Fruit fly (Drosophila melanogaster): ENCODE measurements around the gene CG13949.

CG13949 gene

DNA sequence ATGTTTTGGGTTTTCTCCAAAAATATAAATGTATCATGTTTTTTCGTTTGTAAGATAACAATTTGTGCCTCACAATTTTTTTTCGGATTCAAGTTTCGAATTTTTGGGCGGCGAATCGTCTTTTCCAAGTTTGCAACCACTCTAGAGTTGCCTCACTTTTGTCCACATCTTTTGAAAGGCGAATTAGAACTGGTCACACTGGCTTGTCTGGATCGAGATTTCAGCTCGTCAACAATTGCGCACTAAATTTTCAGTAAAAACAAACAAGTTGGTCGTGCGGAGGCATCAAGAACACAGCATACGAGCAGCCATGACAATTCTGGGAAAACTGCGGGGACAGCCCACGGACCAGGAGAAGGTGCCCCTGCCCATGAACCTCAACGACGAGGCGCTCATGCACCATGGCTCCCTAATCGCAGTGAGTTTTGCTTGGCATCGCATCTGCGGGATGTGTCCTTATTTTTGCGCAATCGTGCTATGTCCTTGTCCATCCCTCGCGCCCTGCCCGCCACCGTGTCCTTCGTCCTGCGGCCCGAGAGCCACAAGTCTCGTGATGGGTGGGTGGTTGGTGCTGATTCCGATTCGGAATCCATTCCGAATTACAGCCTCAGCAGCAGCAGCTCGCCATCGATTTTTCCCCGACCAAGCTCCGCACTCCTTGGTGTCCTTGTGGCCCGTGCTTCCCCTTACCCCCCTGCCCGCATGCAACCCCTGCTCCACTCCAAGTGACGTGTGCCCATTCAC, 33.7 kb upstream of the CG13949 start, which contains the start of gene CG3662:
Gene CG3662 (plus strand): TSS at position 48 of the 744 bp plus-strand sequence.
- TF ChIP-seq bab1 (GFP tag; optimal IDR thresholded peaks at IDR 0.05) (peak; percentile 68), CG33017 (tag; optimal IDR thresholded peaks at IDR 0.05) (peak; percentile 14), Mnt (GFP tag; optimal IDR thresholded peaks at IDR 0.05) (peak; percentile 30), Crg-1 (GFP tag; optimal IDR thresholded peaks at IDR 0.05) (peak; percentile 10), CG7101 (tag; optimal IDR thresholded peaks at IDR 0.05) (peak; percentile 37), Hr96 (GFP tag; optimal IDR thresholded peaks at IDR 0.05) (peak; percentile 9), CG14711 (tag; optimal IDR thresholded peaks at IDR 0.05) (peak; percentile 97), CG5204 (GFP tag; optimal IDR thresholded peaks at IDR 0.05) (no peak), CG1620 (GFP tag; optimal IDR thresholded peaks at IDR 0.05) (no peak), ovo (GFP tag; optimal IDR thresholded peaks at IDR 0.05) (no peak), CG12768 (GFP tag; optimal IDR thresholded peaks at IDR 0.05) (peak; percentile 20), CG11617 (GFP tag; optimal IDR thresholded peaks at IDR 0.05) (peak; percentile 4)

DNA sequence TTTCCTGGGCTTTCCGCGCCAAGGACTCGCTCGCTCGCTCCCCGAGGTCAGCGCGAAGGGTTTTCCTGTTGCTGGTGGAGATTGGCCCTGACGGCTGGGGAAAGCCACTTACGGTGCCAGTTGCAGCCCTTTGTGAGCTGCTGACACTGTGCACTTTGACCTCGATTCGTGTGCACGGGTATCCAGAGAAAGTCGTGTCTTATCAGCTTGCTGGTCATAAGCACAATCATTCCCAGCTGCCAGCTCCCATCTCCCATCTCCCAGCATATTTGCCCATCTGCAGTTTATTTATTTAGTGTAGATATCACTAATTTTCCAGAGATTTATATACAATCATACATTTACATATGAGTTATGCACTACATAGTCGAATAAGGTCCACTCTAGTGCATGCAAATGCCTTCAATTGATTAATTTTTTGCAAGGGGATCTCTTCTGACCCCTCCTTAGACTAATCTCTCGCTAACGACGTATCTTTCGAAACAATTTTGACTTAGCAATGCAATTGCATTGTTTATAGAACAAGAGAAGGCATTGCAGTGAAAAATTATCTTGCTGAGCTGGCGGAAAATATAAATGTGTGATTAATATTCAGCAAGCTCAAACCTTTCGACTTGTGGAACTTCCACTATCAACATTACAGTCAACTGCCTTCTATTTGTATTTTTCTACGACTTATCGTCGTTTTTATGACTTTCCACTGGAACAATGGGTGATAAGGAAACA, 33.0 kb upstream of the CG13949 start:
- TF ChIP-seq bab1 (GFP tag; optimal IDR thresholded peaks at IDR 0.05) (no peak), CG5204 (GFP tag; optimal IDR thresholded peaks at IDR 0.05) (no peak), Mnt (GFP tag; optimal IDR thresholded peaks at IDR 0.05) (no peak), Crg-1 (GFP tag; optimal IDR thresholded peaks at IDR 0.05) (peak; percentile 16), cnc (optimal IDR thresholded peaks at IDR 0.05) (no peak), CG7101 (tag; optimal IDR thresholded peaks at IDR 0.05) (peak; percentile 4), kay (GFP tag; ENCODE audit: borderline replicate concordance) (no peak), pad (GFP tag; optimal IDR thresholded peaks at IDR 0.05) (no peak), ovo (GFP tag; optimal IDR thresholded peaks at IDR 0.05) (no peak), Clk (GFP tag; optimal IDR thresholded peaks at IDR 0.05) (no peak), CG12768 (GFP tag; optimal IDR thresholded peaks at IDR 0.05) (no peak), CG7045 (GFP tag; optimal IDR thresholded peaks at IDR 0.05) (no peak), CG14711 (tag; optimal IDR thresholded peaks at IDR 0.05) (no peak), CG33017 (tag; optimal IDR thresholded peaks at IDR 0.05) (no peak), CG11617 (GFP tag; optimal IDR thresholded peaks at IDR 0.05) (no peak), CG1620 (GFP tag; optimal IDR thresholded peaks at IDR 0.05) (no peak), cic (GFP tag; optimal IDR thresholded peaks at IDR 0.05) (peak; percentile 21), tj (GFP tag; optimal IDR thresholded peaks at IDR 0.05) (peak; percentile 93), Hr96 (GFP tag; optimal IDR thresholded peaks at IDR 0.05) (no peak), toe (GFP tag; optimal IDR thresholded peaks at IDR 0.05) (no peak)

- TF ChIP-seq cnc (optimal IDR thresholded peaks at IDR 0.05) (no peak), CG14711 (tag; optimal IDR thresholded peaks at IDR 0.05) (peak; percentile 83), CG5204 (GFP tag; optimal IDR thresholded peaks at IDR 0.05) (no peak), kay (GFP tag; ENCODE audit: borderline replicate concordance) (no peak), CG11617 (GFP tag; optimal IDR thresholded peaks at IDR 0.05) (peak; percentile 43), tj (GFP tag; optimal IDR thresholded peaks at IDR 0.05) (peak; percentile 86), CG1620 (GFP tag; optimal IDR thresholded peaks at IDR 0.05) (peak; percentile 63), ovo (GFP tag; optimal IDR thresholded peaks at IDR 0.05) (peak; percentile 56), CG7101 (tag; optimal IDR thresholded peaks at IDR 0.05) (peak; percentile 67), CG33017 (tag; optimal IDR thresholded peaks at IDR 0.05) (peak; percentile 30), Mnt (GFP tag; optimal IDR thresholded peaks at IDR 0.05) (peak; percentile 87), bab1 (GFP tag; optimal IDR thresholded peaks at IDR 0.05) (peak; percentile 85), Hr96 (GFP tag; optimal IDR thresholded peaks at IDR 0.05) (peak; percentile 65), toe (GFP tag; optimal IDR thresholded peaks at IDR 0.05) (no peak), CG12768 (GFP tag; optimal IDR thresholded peaks at IDR 0.05) (peak; percentile 71), Crg-1 (GFP tag; optimal IDR thresholded peaks at IDR 0.05) (peak; percentile 80), pad (GFP tag; optimal IDR thresholded peaks at IDR 0.05) (peak; percentile 62), Clk (GFP tag; optimal IDR thresholded peaks at IDR 0.05) (peak; percentile 51), CG7045 (GFP tag; optimal IDR thresholded peaks at IDR 0.05) (no peak), cic (GFP tag; optimal IDR thresholded peaks at IDR 0.05) (peak; percentile 72)
Measured at dm6 chr2L:825768-826263, 29.3 kb upstream of the CG13949 start, which contains the start of the genes CG3862 and dock. TSS of gene CG3862 (minus strand) at chr2L:825861. TSS of gene dock (plus strand) at chr2L:825969.

DNA sequence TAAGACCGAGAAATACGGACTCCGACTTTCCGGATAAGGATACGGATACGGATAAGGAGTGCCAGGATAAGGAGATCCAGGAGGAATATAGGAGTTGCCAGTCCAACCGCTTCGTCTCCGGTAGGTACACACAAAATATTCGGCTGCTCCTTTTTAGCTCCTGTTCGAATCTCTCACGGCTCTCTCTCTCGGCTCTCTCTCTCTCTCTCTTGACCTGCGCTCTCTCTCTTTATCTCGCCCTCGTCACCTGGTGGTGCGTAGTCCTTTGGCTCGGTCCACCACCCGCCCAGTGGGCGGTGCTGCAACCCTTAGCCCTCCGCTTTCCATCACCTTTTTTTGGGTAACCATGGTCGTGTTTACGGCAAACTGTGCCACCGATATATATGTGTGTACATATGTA, 28.7 kb upstream of the CG13949 start:
- TF ChIP-seq Hr96 (GFP tag; optimal IDR thresholded peaks at IDR 0.05) (no peak), CG12768 (GFP tag; optimal IDR thresholded peaks at IDR 0.05) (no peak), Clk (GFP tag; optimal IDR thresholded peaks at IDR 0.05) (no peak), cnc (optimal IDR thresholded peaks at IDR 0.05) (no peak), CG5204 (GFP tag; optimal IDR thresholded peaks at IDR 0.05) (no peak), tj (GFP tag; optimal IDR thresholded peaks at IDR 0.05) (no peak), CG33017 (tag; optimal IDR thresholded peaks at IDR 0.05) (no peak), Mnt (GFP tag; optimal IDR thresholded peaks at IDR 0.05) (no peak), toe (GFP tag; optimal IDR thresholded peaks at IDR 0.05) (no peak), CG1620 (GFP tag; optimal IDR thresholded peaks at IDR 0.05) (no peak), bab1 (GFP tag; optimal IDR thresholded peaks at IDR 0.05) (no peak), CG11617 (GFP tag; optimal IDR thresholded peaks at IDR 0.05) (no peak), CG14711 (tag; optimal IDR thresholded peaks at IDR 0.05) (no peak), Crg-1 (GFP tag; optimal IDR thresholded peaks at IDR 0.05) (no peak), cic (GFP tag; optimal IDR thresholded peaks at IDR 0.05) (no peak), CG7045 (GFP tag; optimal IDR thresholded peaks at IDR 0.05) (no peak), ovo (GFP tag; optimal IDR thresholded peaks at IDR 0.05) (no peak), pad (GFP tag; optimal IDR thresholded peaks at IDR 0.05) (no peak), kay (GFP tag; ENCODE audit: borderline replicate concordance) (no peak), CG7101 (tag; optimal IDR thresholded peaks at IDR 0.05) (no peak)

- no peak for TF ChIP-seq toe (GFP tag; optimal IDR thresholded peaks at IDR 0.05)
- no peak for TF ChIP-seq cic (GFP tag; optimal IDR thresholded peaks at IDR 0.05)
- TF ChIP-seq Hr96 (GFP tag; optimal IDR thresholded peaks at IDR 0.05), result no peak
- TF ChIP-seq Crg-1 (GFP tag; optimal IDR thresholded peaks at IDR 0.05), result no peak
- TF ChIP-seq CG1620 (GFP tag; optimal IDR thresholded peaks at IDR 0.05), result no peak
- no peak for TF ChIP-seq CG12768 (GFP tag; optimal IDR thresholded peaks at IDR 0.05)
- no peak for TF ChIP-seq CG5204 (GFP tag; optimal IDR thresholded peaks at IDR 0.05)
- no peak for TF ChIP-seq pad (GFP tag; optimal IDR thresholded peaks at IDR 0.05)
- TF ChIP-seq CG11617 (GFP tag; optimal IDR thresholded peaks at IDR 0.05), result no peak
- TF ChIP-seq Clk (GFP tag; optimal IDR thresholded peaks at IDR 0.05), result no peak
- TF ChIP-seq Mnt (GFP tag; optimal IDR thresholded peaks at IDR 0.05), result no peak
- no peak for TF ChIP-seq CG7045 (GFP tag; optimal IDR thresholded peaks at IDR 0.05)
- no peak for TF ChIP-seq CG14711 (tag; optimal IDR thresholded peaks at IDR 0.05)
- TF ChIP-seq CG33017 (tag; optimal IDR thresholded peaks at IDR 0.05), result no peak
- no peak for TF ChIP-seq cnc (optimal IDR thresholded peaks at IDR 0.05)
- TF ChIP-seq kay (GFP tag; ENCODE audit: borderline replicate concordance), result no peak
Measured at dm6 chr2L:827049-827448, 28.1 kb upstream of the CG13949 start.
